Fruit fly (Drosophila melanogaster) whole organism, embryonic: ENCODE results near the gene CG15517.

Experiments
- Antp ChIP-seq: fragments of 200-800 bp; sonication (Bioruptor generic); optimal IDR thresholded peaks from 3 replicates; lab custom pipeline; 2016; ENCODE audit warnings: missing biosample characterization, missing genetic modification characterization
- Blimp-1 ChIP-seq: fragments of 200-800 bp; sonication (Bioruptor generic); optimal IDR thresholded peaks from 3 replicates; lab custom pipeline; 2018; ENCODE audit warnings: missing biosample characterization, missing genetic modification characterization, mild to moderate bottlenecking, moderate library complexity, missing genetic modification reagents
- Bteb2 ChIP-seq: fragments of 200-800 bp; sonication (Bioruptor generic); optimal IDR thresholded peaks from 2 replicates; lab custom pipeline; 2016; ENCODE audit warnings: missing biosample characterization, missing genetic modification characterization
- CG11560 ChIP-seq: fragments of 200-800 bp; sonication (Bioruptor generic); IDR thresholded peaks from 3 replicates; pipeline ENCODE4 v1.3.6; 2022; ENCODE audit warnings: missing biosample characterization, missing genetic modification characterization
- CG13123 ChIP-seq: fragments of 200-800 bp; sonication (Bioruptor generic); optimal IDR thresholded peaks from 2 replicates; lab custom pipeline; 2016; ENCODE audit warnings: missing biosample characterization, missing genetic modification characterization
- CG13894 ChIP-seq: fragments of 200-800 bp; sonication (Bioruptor generic); optimal IDR thresholded peaks from 3 replicates; lab custom pipeline; 2018; ENCODE audit warnings: missing biosample characterization, mild to moderate bottlenecking, missing genetic modification characterization, moderate library complexity
- CG14710 ChIP-seq: fragments of 200-800 bp; sonication (Bioruptor generic); optimal IDR thresholded peaks from 3 replicates; lab custom pipeline; 2019; ENCODE audit warnings: missing biosample characterization, mild to moderate bottlenecking, missing genetic modification characterization, moderate library complexity
- CG15011 ChIP-seq: fragments of 200-800 bp; sonication (Bioruptor generic); optimal IDR thresholded peaks from 3 replicates; lab custom pipeline; 2018; ENCODE audit warnings: missing biosample characterization, mild to moderate bottlenecking, missing genetic modification characterization
- CG1529 ChIP-seq: fragments of 200-800 bp; sonication (Bioruptor generic); optimal IDR thresholded peaks from 3 replicates; lab custom pipeline; 2018; ENCODE audit warnings: missing biosample characterization, missing genetic modification characterization
- CG15514 ChIP-seq: fragments of 200-800 bp; sonication (Bioruptor generic); optimal IDR thresholded peaks from 3 replicates; lab custom pipeline; 2017; ENCODE audit warnings: missing biosample characterization, missing genetic modification characterization, mild to moderate bottlenecking, moderate library complexity, missing genetic modification reagents
- CG1603 ChIP-seq: fragments of 200-800 bp; sonication (Bioruptor generic); optimal IDR thresholded peaks from 2 replicates; lab custom pipeline; 2019; ENCODE audit warnings: missing biosample characterization, mild to moderate bottlenecking, missing genetic modification characterization, moderate library complexity
- CG16779 ChIP-seq: fragments of 200-800 bp; sonication (Bioruptor generic); IDR thresholded peaks from 2 replicates; pipeline ENCODE4 v1.3.6; 2022; ENCODE audit warnings: missing biosample characterization, missing genetic modification characterization
- CG1832 ChIP-seq: fragments of 200-800 bp; sonication (Bioruptor generic); optimal IDR thresholded peaks from 2 replicates; lab custom pipeline; 2017; ENCODE audit warnings: missing biosample characterization, mild to moderate bottlenecking, missing genetic modification characterization, inconsistent platforms
- CG2678 ChIP-seq: fragments of 200-800 bp; sonication (Bioruptor generic); optimal IDR thresholded peaks from 3 replicates; lab custom pipeline; 2019; ENCODE audit warnings: missing biosample characterization, mild to moderate bottlenecking, missing genetic modification characterization, moderate library complexity
- CG2712 ChIP-seq: fragments of 200-800 bp; optimal IDR thresholded peaks from 3 replicates; lab custom pipeline; 2019; ENCODE audit warnings: missing biosample characterization, mild to moderate bottlenecking, missing genetic modification characterization, moderate library complexity
- CG30403 ChIP-seq: fragments of 200-800 bp; sonication (Bioruptor generic); optimal IDR thresholded peaks from 3 replicates; lab custom pipeline; 2016; ENCODE audit warnings: missing biosample characterization, missing genetic modification characterization
- CG31224 ChIP-seq: fragments of 200-800 bp; sonication (Bioruptor generic); IDR thresholded peaks from 2 replicates; pipeline ENCODE4 v1.3.6; 2022; ENCODE audit warnings: missing biosample characterization, missing genetic modification characterization
- CG3995 ChIP-seq: fragments of 200-800 bp; sonication (Bioruptor generic); optimal IDR thresholded peaks from 3 replicates; lab custom pipeline; 2016; ENCODE audit warnings: missing biosample characterization, missing genetic modification characterization
- CG4328 ChIP-seq: fragments of 200-800 bp; sonication (Bioruptor generic); optimal IDR thresholded peaks from 3 replicates; lab custom pipeline; 2017; ENCODE audit warnings: missing biosample characterization, missing genetic modification reagents, missing genetic modification characterization
- CG5245 ChIP-seq: fragments of 200-800 bp; sonication (Bioruptor generic); optimal IDR thresholded peaks from 3 replicates; lab custom pipeline; 2016; ENCODE audit warnings: missing biosample characterization, missing genetic modification characterization
- CG6689 ChIP-seq: fragments of 200-800 bp; sonication (Bioruptor generic); IDR thresholded peaks from 2 replicates; pipeline ENCODE4 v1.3.6; 2022; ENCODE audit warnings: missing biosample characterization, missing genetic modification characterization
- CG6813 ChIP-seq: fragments of 200-800 bp; sonication (Bioruptor generic); optimal IDR thresholded peaks from 2 replicates; lab custom pipeline; 2017; ENCODE audit warnings: missing biosample characterization, missing genetic modification characterization, mild to moderate bottlenecking, moderate library complexity, missing genetic modification reagents
- CG8290 ChIP-seq, 3 experiments: fragments of 200-800 bp; sonication (Bioruptor generic); optimal IDR thresholded peaks; 2 replicates each; lab custom pipeline; 2016 to 2019; ENCODE audit warnings: missing biosample characterization in 3 of 3, missing genetic modification characterization in 3 of 3, mild to moderate bottlenecking in 2 of 3, moderate library complexity in 1 of 3
- CG8478 ChIP-seq: fragments of >200 bp; optimal IDR thresholded peaks from 2 replicates; lab custom pipeline; 2018
- CG9609 ChIP-seq: fragments of 200-800 bp; sonication (Bioruptor generic); optimal IDR thresholded peaks from 3 replicates; lab custom pipeline; 2016; ENCODE audit warnings: missing biosample characterization, missing genetic modification characterization
- CG9727 ChIP-seq: fragments of 200-800 bp; sonication (Bioruptor generic); optimal IDR thresholded peaks from 3 replicates; lab custom pipeline; 2017; ENCODE audit warnings: missing biosample characterization, mild to moderate bottlenecking, missing genetic modification characterization
- CG9876 ChIP-seq: fragments of 200-800 bp; sonication (Bioruptor generic); optimal IDR thresholded peaks from 2 replicates; lab custom pipeline; 2016; ENCODE audit warnings: missing biosample characterization, missing genetic modification characterization
- Eip74EF ChIP-seq, 2 experiments: fragments of 200-800 bp in 1 of 2; fragments of >200 bp in 1 of 2; sonication (Bioruptor generic) in 1 of 2; optimal IDR thresholded peaks; 2 replicates each; lab custom pipeline; 2017 to 2019; ENCODE audit warnings: missing biosample characterization in 2 of 2, missing genetic modification characterization in 2 of 2, mild to moderate bottlenecking in 1 of 2, moderate library complexity in 1 of 2
- Elba2 ChIP-seq: fragments of 200-800 bp; sonication (Bioruptor generic); optimal IDR thresholded peaks from 3 replicates; lab custom pipeline; 2016; ENCODE audit warnings: missing biosample characterization, missing genetic modification characterization
- Myb ChIP-seq: fragments of 200-800 bp; sonication (Bioruptor generic); optimal IDR thresholded peaks from 2 replicates; lab custom pipeline; 2016; ENCODE audit warnings: missing biosample characterization, missing genetic modification characterization
- Oli ChIP-seq: fragments of 200-800 bp; sonication (Bioruptor generic); optimal IDR thresholded peaks from 2 replicates; lab custom pipeline; 2018; ENCODE audit warnings: missing biosample characterization, mild to moderate bottlenecking, missing genetic modification characterization, moderate library complexity
- Opbp ChIP-seq: fragments of 200-800 bp; sonication (Bioruptor generic); IDR thresholded peaks from 3 replicates; pipeline ENCODE4 v1.3.6; 2022; ENCODE audit warnings: missing biosample characterization, missing genetic modification characterization; ENCODE audit not compliant: partially characterized antibody
- PHDP ChIP-seq: fragments of 200-800 bp; sonication (Bioruptor generic); optimal IDR thresholded peaks from 3 replicates; lab custom pipeline; 2018; ENCODE audit warnings: missing biosample characterization, mild to moderate bottlenecking, missing genetic modification characterization, moderate library complexity
- aop ChIP-seq: fragments of 200-800 bp; sonication (Bioruptor generic); IDR thresholded peaks from 2 replicates; pipeline ENCODE4 v1.3.6; 2022; ENCODE audit warnings: missing biosample characterization, missing genetic modification characterization
- ara ChIP-seq: fragments of 200-800 bp; sonication (Bioruptor generic); IDR thresholded peaks from 2 replicates; pipeline ENCODE4 v1.3.6; 2022; ENCODE audit warnings: missing biosample characterization, missing genetic modification characterization
- cad ChIP-seq: fragments of >200 bp; optimal IDR thresholded peaks from 2 replicates; lab custom pipeline; 2017; ENCODE audit warnings: missing biosample characterization, missing genetic modification characterization
- cas ChIP-seq: fragments of 200-800 bp; sonication (Bioruptor generic); IDR thresholded peaks from 2 replicates; pipeline ENCODE4 v1.3.6; 2022; ENCODE audit warnings: missing biosample characterization, missing genetic modification characterization
- caup ChIP-seq: fragments of 200-800 bp; sonication (Bioruptor generic); optimal IDR thresholded peaks from 3 replicates; lab custom pipeline; 2017; ENCODE audit warnings: missing biosample characterization, mild to moderate bottlenecking, missing genetic modification characterization, moderate library complexity; ENCODE audit not compliant: severe bottlenecking
- crc ChIP-seq: fragments of 200-800 bp; sonication (Bioruptor generic); optimal IDR thresholded peaks from 2 replicates; lab custom pipeline; 2016; ENCODE audit warnings: missing biosample characterization, missing genetic modification characterization
- cwo ChIP-seq: fragments of 200-800 bp; sonication (Bioruptor generic); optimal IDR thresholded peaks from 3 replicates; lab custom pipeline; 2017; ENCODE audit warnings: missing biosample characterization, missing genetic modification characterization, mild to moderate bottlenecking, moderate library complexity, missing genetic modification reagents
- danr ChIP-seq: fragments of 200-800 bp; sonication (Bioruptor generic); IDR thresholded peaks from 2 replicates; pipeline ENCODE4 v1.3.6; 2022; ENCODE audit warnings: missing biosample characterization, missing genetic modification characterization
- fru ChIP-seq: fragments of >200 bp; optimal IDR thresholded peaks from 2 replicates; lab custom pipeline; 2017
- gsb ChIP-seq: fragments of 200-800 bp; sonication (Bioruptor generic); IDR thresholded peaks from 2 replicates; pipeline ENCODE4 v1.3.6; 2022; ENCODE audit warnings: missing biosample characterization, missing genetic modification characterization
- kni ChIP-seq: fragments of 200-800 bp; sonication (Bioruptor generic); optimal IDR thresholded peaks from 3 replicates; lab custom pipeline; 2017; ENCODE audit warnings: mild to moderate bottlenecking, missing biosample characterization, missing genetic modification reagents, missing genetic modification characterization
- lab ChIP-seq: fragments of 200-800 bp; sonication (Bioruptor generic); optimal IDR thresholded peaks from 3 replicates; lab custom pipeline; 2017; ENCODE audit warnings: missing biosample characterization, missing genetic modification characterization, mild to moderate bottlenecking, moderate library complexity, missing genetic modification reagents
- phol ChIP-seq: fragments of 200-800 bp; sonication (Bioruptor generic); optimal IDR thresholded peaks from 3 replicates; lab custom pipeline; 2018; ENCODE audit warnings: missing biosample characterization, mild to moderate bottlenecking, missing genetic modification characterization, moderate library complexity
- slp2 ChIP-seq: fragments of 200-800 bp; sonication (Bioruptor generic); optimal IDR thresholded peaks from 2 replicates; lab custom pipeline; 2016; ENCODE audit warnings: missing biosample characterization, missing genetic modification characterization
- toy ChIP-seq: fragments of 200-800 bp; sonication (Bioruptor generic); IDR thresholded peaks from 2 replicates; pipeline ENCODE4 v1.3.6; 2022; ENCODE audit warnings: missing biosample characterization, missing genetic modification characterization
- twi ChIP-seq: fragments of 200-800 bp; optimal IDR thresholded peaks from 2 replicates; lab custom pipeline; 2019; ENCODE audit warnings: missing biosample characterization, mild to moderate bottlenecking, missing genetic modification characterization, moderate library complexity
- wek ChIP-seq: fragments of 200-800 bp; sonication (Bioruptor generic); optimal IDR thresholded peaks from 3 replicates; lab custom pipeline; 2018; ENCODE audit warnings: missing biosample characterization, mild to moderate bottlenecking, missing genetic modification characterization, moderate library complexity
- zf30C ChIP-seq: fragments of 200-800 bp; sonication (Bioruptor generic); optimal IDR thresholded peaks from 3 replicates; lab custom pipeline; 2018; ENCODE audit warnings: missing biosample characterization, mild to moderate bottlenecking, missing genetic modification characterization

CG15517 gene

DNA sequence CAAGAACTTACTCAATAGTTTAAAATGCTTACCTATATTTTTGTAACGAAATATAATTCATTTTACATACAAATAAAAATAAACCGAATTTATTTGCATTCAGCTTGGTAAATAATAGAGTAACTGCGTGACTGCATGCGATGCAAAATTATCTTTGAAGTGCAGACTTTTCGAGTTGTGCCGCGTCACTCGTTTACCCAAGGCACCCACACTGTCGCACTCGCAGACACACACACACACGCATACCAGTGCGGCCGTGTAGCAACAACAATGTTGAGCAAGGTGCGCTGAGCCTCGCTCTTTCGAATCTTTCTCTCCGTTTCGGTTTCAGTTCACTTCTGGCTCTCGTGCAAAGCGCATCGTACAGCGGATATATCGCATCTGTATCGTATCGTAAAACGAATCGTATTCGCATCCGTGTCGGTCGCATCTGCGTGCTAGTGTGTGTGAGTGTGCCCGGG, 26.9 kb downstream of the CG15517 start, which contains the start of gene CG31038 (continued):
- TF ChIP-seq CG9876: no peak
- TF ChIP-seq CG2678 (tag; lab: Kevin White, UChicago): peak; percentile 10
- TF ChIP-seq CG15514 (GFP tag; lab: Kevin White, UChicago): no peak
- no peak for TF ChIP-seq Oli (tag; lab: Kevin White, UChicago)
- peak; percentile 62; the same call in 2 of the 3 replicates for TF ChIP-seq Opbp (GFP tag; lab: Robert Waterston, UW)
- no peak for TF ChIP-seq CG15011 (GFP tag; lab: Kevin White, UChicago)
- TF ChIP-seq Antp: no peak
- TF ChIP-seq gsb (GFP tag; lab: Robert Waterston, UW): no peak
- peak; percentile 7 for TF ChIP-seq CG30403 (GFP tag; lab: Kevin White, UChicago)
- TF ChIP-seq CG3995 (GFP tag; lab: Kevin White, UChicago): no peak
- peak; percentile 10 for TF ChIP-seq CG9727 (GFP tag; lab: Kevin White, UChicago)
- no peak for TF ChIP-seq CG13894 (tag; lab: Kevin White, UChicago)
- no peak for TF ChIP-seq CG14710
- no peak for TF ChIP-seq slp2 (GFP tag; lab: Kevin White, UChicago)
- TF ChIP-seq cad (GFP tag; lab: Kevin White, UChicago): no peak
- TF ChIP-seq zf30C (GFP tag; lab: Kevin White, UChicago): no peak
- peak in 1 of 2 experiments; percentile 4 for TF ChIP-seq Eip74EF (GFP tag; optimal IDR thresholded peaks at IDR 0.05; lab: Kevin White, UChicago)
- TF ChIP-seq twi (tag; lab: Kevin White, UChicago): no peak
- TF ChIP-seq Blimp-1: peak; percentile 4
- TF ChIP-seq Elba2: no peak
- no peak for TF ChIP-seq CG16779
- TF ChIP-seq fru (lab: Kevin White, UChicago): no peak
- TF ChIP-seq danr: no peak
- TF ChIP-seq cas: no peak
- no peak for TF ChIP-seq CG5245 (GFP tag; lab: Kevin White, UChicago)
- TF ChIP-seq caup: no peak
- TF ChIP-seq CG11560 (tag; lab: Robert Waterston, UW): no peak
- TF ChIP-seq ara (GFP tag; lab: Robert Waterston, UW): peak; percentile 61; the same call in 1 of the 2 replicates
- TF ChIP-seq Bteb2 (GFP tag; lab: Kevin White, UChicago): no peak
- no peak for TF ChIP-seq CG9609
- TF ChIP-seq crc (GFP tag; lab: Kevin White, UChicago): no peak
- TF ChIP-seq CG31224: no peak
- TF ChIP-seq phol: no peak
- TF ChIP-seq CG1603 (tag; lab: Kevin White, UChicago): peak; percentile 14
- TF ChIP-seq CG4328: no peak
- TF ChIP-seq CG1529 (GFP tag; lab: Kevin White, UChicago): no peak
- TF ChIP-seq PHDP (tag; lab: Kevin White, UChicago): no peak
- no peak for TF ChIP-seq lab
- TF ChIP-seq kni (GFP tag; lab: Kevin White, UChicago): peak; percentile 58
- no peak for TF ChIP-seq CG8290 (GFP tag; optimal IDR thresholded peaks at IDR 0.05; lab: Kevin White, UChicago)
- TF ChIP-seq CG8290 (tag; optimal IDR thresholded peaks at IDR 0.05; lab: Kevin White, UChicago): no peak
- TF ChIP-seq CG6813: no peak
- TF ChIP-seq CG8478 (lab: Kevin White, UChicago): no peak
- TF ChIP-seq wek (GFP tag; lab: Kevin White, UChicago): peak; percentile 39
- TF ChIP-seq CG1832 (GFP tag; lab: Kevin White, UChicago): no peak
- TF ChIP-seq cwo: no peak
- peak; percentile 25; the same call in 1 of the 2 replicates for TF ChIP-seq CG6689 (GFP tag; lab: Robert Waterston, UW)
- 0 out of 2 replicates have a peak, but pooled peaks have one; percentile 3 for TF ChIP-seq aop (GFP tag; lab: Robert Waterston, UW)
- TF ChIP-seq CG2712 (tag; lab: Kevin White, UChicago): peak; percentile 29
- TF ChIP-seq Myb: no peak
- TF ChIP-seq toy (GFP tag; lab: Robert Waterston, UW): no peak
- TF ChIP-seq CG13123 (GFP tag; lab: Kevin White, UChicago): no peak
